Fruit fly (Drosophila melanogaster): ENCODE data around the gene CG8001.

Gene CG8001

DNA sequence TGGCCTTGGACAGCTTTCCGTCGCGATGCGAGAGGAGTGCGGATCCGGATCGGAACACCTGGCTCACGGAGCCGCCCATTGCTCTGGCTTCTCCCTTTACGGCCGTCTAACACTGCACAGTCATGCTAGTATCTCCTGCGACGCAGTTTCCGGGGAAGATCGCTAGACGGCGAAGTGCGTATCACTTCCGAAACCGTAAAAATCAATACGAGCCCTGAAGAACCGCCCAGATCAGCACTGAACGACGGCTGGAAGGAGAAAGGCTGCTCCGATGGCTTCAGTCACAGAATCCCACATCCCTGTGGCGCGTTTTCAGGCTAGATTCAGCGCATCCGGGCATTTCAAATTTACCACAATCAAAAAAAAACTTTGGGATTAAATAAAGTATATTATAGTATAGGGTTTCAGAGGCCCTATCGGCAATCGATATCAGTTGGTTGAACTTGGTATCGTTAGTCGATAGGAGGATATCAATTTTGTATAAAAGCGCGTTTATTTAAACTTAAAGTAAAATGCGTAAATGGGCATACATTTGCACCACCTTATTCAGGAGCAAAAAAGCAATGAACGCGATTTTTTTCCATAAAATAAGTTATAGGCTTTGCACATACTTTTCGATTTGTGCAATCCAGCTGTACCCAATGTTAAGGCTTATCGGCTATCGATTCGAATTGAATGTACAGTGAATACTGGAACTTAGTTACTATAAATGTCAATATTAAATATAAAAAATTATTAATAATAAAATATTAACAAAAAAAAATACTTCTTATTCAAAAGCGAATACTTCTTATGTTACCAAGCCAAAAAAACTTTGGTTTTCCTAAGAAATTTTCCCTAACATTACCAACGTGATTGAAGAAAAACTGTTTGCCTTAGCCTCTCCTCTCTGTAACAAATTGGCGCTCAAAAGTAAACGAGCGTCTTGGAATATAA lies 19.0 kb downstream of the CG8001 start, which contains the start of the genes CG13933 and PolD2 (continued):
- TF ChIP-seq CG11696 (GFP tag; IDR thresholded peaks at IDR 0.05) (peak; percentile 75), CG12744 (GFP tag; optimal IDR thresholded peaks at IDR 0.05) (no peak), NC2β (GFP tag; optimal IDR thresholded peaks at IDR 0.05) (peak; percentile 67), CG30431 (GFP tag; optimal IDR thresholded peaks at IDR 0.05) (peak; percentile 95), CG14050 (GFP tag; IDR thresholded peaks at IDR 0.05) (peak; percentile 98), zfh1 (GFP tag; IDR thresholded peaks at IDR 0.05) (peak; percentile 97), jigr1 (GFP tag; IDR thresholded peaks at IDR 0.05) (peak; percentile 73; the same call in 2 of the 3 replicates), CG14965 (GFP tag; optimal IDR thresholded peaks at IDR 0.05; ENCODE audit: borderline replicate concordance) (no peak), CG1024 (GFP tag; IDR thresholded peaks at IDR 0.05) (peak; percentile 92), CG17361 (GFP tag; IDR thresholded peaks at IDR 0.05) (no peak), Neu2 (GFP tag; optimal IDR thresholded peaks at IDR 0.05; ENCODE audit: borderline replicate concordance) (no peak), hb (GFP tag; IDR thresholded peaks at IDR 0.05; ENCODE audit: partially characterized antibody) (peak; percentile 90), schlank (tag; optimal IDR thresholded peaks at IDR 0.05) (peak; percentile 83), CG2129 (GFP tag; IDR thresholded peaks at IDR 0.05; ENCODE audit: partially characterized antibody) (peak; percentile 25), pros (GFP tag; optimal IDR thresholded peaks at IDR 0.05) (no peak), HmgD (GFP tag; optimal IDR thresholded peaks at IDR 0.05) (peak; percentile 29), Hey (tag; optimal IDR thresholded peaks at IDR 0.05) (no peak), tap (tag; optimal IDR thresholded peaks at IDR 0.05) (no peak), ranshi (GFP tag; IDR thresholded peaks at IDR 0.05) (peak; percentile 95), NK7.1 (GFP tag; optimal IDR thresholded peaks at IDR 0.05) (no peak), zfh2 (GFP tag; optimal IDR thresholded peaks at IDR 0.05) (peak; percentile 65), Dll (GFP tag; IDR thresholded peaks at IDR 0.05; ENCODE audit: partially characterized antibody) (peak; percentile 80), CG18011 (GFP tag; optimal IDR thresholded peaks at IDR 0.05) (peak; percentile 88), oc (tag; optimal IDR thresholded peaks at IDR 0.05) (peak; percentile 99), tio (GFP tag; optimal IDR thresholded peaks at IDR 0.05) (no peak), CG4404 (GFP tag; IDR thresholded peaks at IDR 0.05) (peak; percentile 92), cad (GFP tag; optimal IDR thresholded peaks at IDR 0.05) (no peak), HLH54F (GFP tag; optimal IDR thresholded peaks at IDR 0.05) (peak; percentile 76), Adf1 (GFP tag; IDR thresholded peaks at IDR 0.05) (peak; percentile 86), Hr3 (GFP tag; optimal IDR thresholded peaks at IDR 0.05) (peak; percentile 99), wor (GFP tag; IDR thresholded peaks at IDR 0.05) (peak; percentile 98), ssp (GFP tag; IDR thresholded peaks at IDR 0.05) (peak; percentile 88), peb (GFP tag; IDR thresholded peaks at IDR 0.05) (peak; percentile 94), vvl (GFP tag; IDR thresholded peaks at IDR 0.05) (peak; percentile 95), sd (tag; optimal IDR thresholded peaks at IDR 0.05) (no peak), crc (GFP tag; optimal IDR thresholded peaks at IDR 0.05) (peak; percentile 25), CG15514 (GFP tag; optimal IDR thresholded peaks at IDR 0.05) (peak; percentile 73), btn (GFP tag; optimal IDR thresholded peaks at IDR 0.05) (peak; percentile 20), CG10654 (GFP tag; optimal IDR thresholded peaks at IDR 0.05) (no peak), Dad (GFP tag; optimal IDR thresholded peaks at IDR 0.05) (no peak), CG12071 (GFP tag; optimal IDR thresholded peaks at IDR 0.05) (no peak), Dfd (GFP tag; optimal IDR thresholded peaks at IDR 0.05) (no peak), Rfx (GFP tag; IDR thresholded peaks at IDR 0.05) (peak; percentile 96), dysf (GFP tag; IDR thresholded peaks at IDR 0.05) (peak; percentile 87), CG10274 (GFP tag; optimal IDR thresholded peaks at IDR 0.05) (no peak), Blimp-1 (GFP tag; optimal IDR thresholded peaks at IDR 0.05) (no peak), CG11398 (GFP tag; optimal IDR thresholded peaks at IDR 0.05) (peak; percentile 79), Dref (GFP tag; IDR thresholded peaks at IDR 0.05) (peak; percentile 68), org-1 (GFP tag; optimal IDR thresholded peaks at IDR 0.05) (peak; percentile 88), Gsc (GFP tag; IDR thresholded peaks at IDR 0.05) (peak; percentile 91)
